Fruit fly (Drosophila melanogaster): ENCODE measurements around the gene CG17260.
A peak's percentile ranks its signal among the peaks of the same experiment; 100 is the strongest.

CG17260 gene

DNA sequence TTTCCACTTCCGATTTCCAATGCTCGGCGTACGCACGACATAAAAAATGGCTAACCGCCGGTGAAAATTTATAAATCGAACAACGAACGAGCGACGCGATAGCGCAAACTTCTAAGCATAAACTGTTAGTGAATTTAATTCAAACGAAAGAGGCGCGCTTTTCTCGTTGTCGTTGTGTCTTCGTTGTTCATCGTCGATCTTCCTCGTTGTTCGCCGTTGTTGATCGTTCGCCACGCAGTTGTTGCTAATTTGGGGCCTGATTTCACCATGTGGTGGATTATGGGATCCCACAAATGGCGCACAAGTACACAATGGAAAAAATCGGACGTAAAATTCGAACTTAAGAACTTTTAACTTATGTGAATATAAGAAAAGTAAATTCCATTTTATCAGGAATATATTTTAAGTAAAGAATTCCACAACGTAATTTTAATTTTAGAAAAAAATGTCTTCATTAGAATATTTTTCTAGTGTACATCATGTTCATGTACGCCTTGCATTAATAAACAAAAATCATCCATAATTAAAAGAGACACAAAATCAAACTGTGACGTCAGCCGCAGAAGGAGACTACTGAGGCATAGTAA, 49.4 kb downstream of the CG17260 start (continued):
- TF ChIP-seq dpn (GFP tag; optimal IDR thresholded peaks at IDR 0.05) (peak; percentile 69 to 72), CG2875 (GFP tag; optimal IDR thresholded peaks at IDR 0.05) (peak; percentile 6), TFAM (GFP tag; optimal IDR thresholded peaks at IDR 0.05) (no peak), CG32772 (GFP tag; IDR thresholded peaks at IDR 0.05) (no peak; the same call in 1 of the 2 replicates), CG34224 (GFP tag; IDR thresholded peaks at IDR 0.05; ENCODE audit: partially characterized antibody) (no peak), CHES-1-like (GFP tag; optimal IDR thresholded peaks at IDR 0.05) (peak; percentile 15), BEAF-32 (GFP tag; optimal IDR thresholded peaks at IDR 0.05) (no peak), CG12299 (tag; optimal IDR thresholded peaks at IDR 0.05) (peak; percentile 4), CG12104 (GFP tag; optimal IDR thresholded peaks at IDR 0.05) (peak; percentile 50), CG4707 (GFP tag; optimal IDR thresholded peaks at IDR 0.05) (no peak), zf30C (GFP tag; optimal IDR thresholded peaks at IDR 0.05) (no peak), CG30403 (GFP tag; optimal IDR thresholded peaks at IDR 0.05) (peak; percentile 67), CG2202 (tag; optimal IDR thresholded peaks at IDR 0.05) (no peak), Drgx (GFP tag; IDR thresholded peaks at IDR 0.05) (peak; percentile 85), exex (tag; optimal IDR thresholded peaks at IDR 0.05) (peak; percentile 32), p53 (GFP tag; optimal IDR thresholded peaks at IDR 0.05) (no peak), wek (GFP tag; optimal IDR thresholded peaks at IDR 0.05) (no peak), CG8281 (tag; optimal IDR thresholded peaks at IDR 0.05) (peak; percentile 3), Trl (optimal IDR thresholded peaks at IDR 0.05) (no peak), Trl (GFP tag; optimal IDR thresholded peaks at IDR 0.05) (no peak), Med (GFP tag) (peak; percentile 93), bcd (GFP tag; optimal IDR thresholded peaks at IDR 0.05) (peak; percentile 72), ind (GFP tag; optimal IDR thresholded peaks at IDR 0.05) (peak; percentile 54), CG14050 (GFP tag; IDR thresholded peaks at IDR 0.05) (peak; percentile 52; the same call in 2 of the 3 replicates), CG10979 (tag; optimal IDR thresholded peaks at IDR 0.05) (peak; percentile 63), croc (GFP tag; conservative IDR thresholded peaks at IDR 0.05) (no peak), ac (GFP tag; optimal IDR thresholded peaks at IDR 0.05) (no peak), HLH3B (GFP tag; IDR thresholded peaks at IDR 0.05) (peak; percentile 83), CG11695 (GFP tag; IDR thresholded peaks at IDR 0.05) (peak; percentile 81), CG4404 (GFP tag; IDR thresholded peaks at IDR 0.05) (no peak), CG9727 (GFP tag; optimal IDR thresholded peaks at IDR 0.05) (peak; percentile 69), MBD-R2 (GFP tag; IDR thresholded peaks at IDR 0.05) (peak; percentile 47; the same call in 1 of the 2 replicates), slp2 (GFP tag; optimal IDR thresholded peaks at IDR 0.05) (peak; percentile 2), CG1647 (GFP tag; optimal IDR thresholded peaks at IDR 0.05) (peak; percentile 28), Gug (GFP tag; IDR thresholded peaks at IDR 0.05) (no peak), nau (GFP tag; optimal IDR thresholded peaks at IDR 0.05) (peak; percentile 19), pb (GFP tag; optimal IDR thresholded peaks at IDR 0.05) (peak; percentile 2), Lpt (GFP tag; optimal IDR thresholded peaks at IDR 0.05) (no peak), cad (GFP tag; optimal IDR thresholded peaks at IDR 0.05) (no peak), psq (GFP tag; optimal IDR thresholded peaks at IDR 0.05) (no peak), Dll (GFP tag; IDR thresholded peaks at IDR 0.05; ENCODE audit: partially characterized antibody) (no peak), CG13894 (tag; optimal IDR thresholded peaks at IDR 0.05) (peak; percentile 31), Fer2 (tag; optimal IDR thresholded peaks at IDR 0.05) (peak; percentile 13), Nf-YB (GFP tag; optimal IDR thresholded peaks at IDR 0.05) (peak; percentile 30), CG5953 (GFP tag; IDR thresholded peaks at IDR 0.05) (no peak), bowl (GFP tag; IDR thresholded peaks at IDR 0.05) (peak; percentile 44; the same call in 1 of the 2 replicates), BtbVII (GFP tag; optimal IDR thresholded peaks at IDR 0.05) (peak; percentile 53), CG12219 (GFP tag; optimal IDR thresholded peaks at IDR 0.05) (peak; percentile 39), lmd (GFP tag; IDR thresholded peaks at IDR 0.05) (peak; percentile 69), Sox100B (GFP tag; optimal IDR thresholded peaks at IDR 0.05) (peak; percentile 75), ro (GFP tag; IDR thresholded peaks at IDR 0.05) (no peak)

All from whole organism, embryonic.